Worm (Caenorhabditis elegans): ENCODE results near the gene F36H12.9.
"Not testable (repeated sequence)": the region's sequence is repeated elsewhere in the genome, so short reads cannot be mapped to it uniquely, and the experiment has no call there.

ce11 chrIV:5218496-5218895 is 38.3 kb upstream of the F36H12.9 start, which contains the start of gene nsph-4.2:
- not testable (repeated sequence) for TF ChIP-seq cog-1 (tag; optimal IDR thresholded peaks at IDR 0.05); flt-1 (GFP tag; IDR thresholded peaks at IDR 0.05); T22C8.4 (GFP tag; IDR thresholded peaks at IDR 0.05)

Measured in whole organism, midembryonic.